Worm (Caenorhabditis elegans) whole organism, early embryonic: ENCODE results near the gene Y69E1A.3.

ENCODE experiments used
- B0310.2 ChIP-seq: sonication (generic microtip); optimal IDR thresholded peaks from 2 replicates; lab custom pipeline; 2016; ENCODE audit warnings: mild to moderate bottlenecking, missing genetic modification characterization, missing compliant biosample characterization
- F13C5.2 ChIP-seq: sonication (generic microtip); optimal IDR thresholded peaks from 2 replicates; lab custom pipeline; 2017; ENCODE audit warnings: mild to moderate bottlenecking, missing genetic modification characterization, inconsistent platforms, missing compliant biosample characterization
- aly-1 ChIP-seq: sonication (generic microtip); optimal IDR thresholded peaks from 2 replicates; lab custom pipeline; 2016; ENCODE audit warnings: missing genetic modification characterization, missing compliant biosample characterization
- ama-1 ChIP-seq: fragments of 150-350 bp; optimal IDR thresholded peaks from 2 replicates; lab custom pipeline; 2014
- ceh-13 ChIP-seq: fragments of 200-800 bp; sonication (Bioruptor generic); optimal IDR thresholded peaks from 2 replicates; lab custom pipeline; 2018; ENCODE audit warnings: mild to moderate bottlenecking, missing genetic modification characterization, missing compliant biosample characterization
- ceh-36 ChIP-seq: sonication (generic microtip); optimal IDR thresholded peaks from 2 replicates; lab custom pipeline; 2016; ENCODE audit warnings: missing genetic modification characterization, inconsistent platforms, missing compliant biosample characterization
- ets-7 ChIP-seq: sonication (generic microtip); optimal IDR thresholded peaks from 2 replicates; lab custom pipeline; 2016; ENCODE audit warnings: missing genotype, missing genetic modification characterization, missing compliant biosample characterization
- flt-1 ChIP-seq: fragments of 200-800 bp; sonication (Bioruptor generic); IDR thresholded peaks from 2 replicates; pipeline ENCODE4 v1.3.6; 2022; ENCODE audit warnings: missing genetic modification characterization, missing compliant biosample characterization
- hmbx-1 ChIP-seq: sonication (generic microtip); optimal IDR thresholded peaks from 2 replicates; lab custom pipeline; 2016; ENCODE audit warnings: mild to moderate bottlenecking, missing genetic modification characterization, missing compliant biosample characterization
- hmg-4 ChIP-seq: fragments of 200-800 bp; sonication (Bioruptor generic); optimal IDR thresholded peaks from 2 replicates; lab custom pipeline; 2018; ENCODE audit warnings: mild to moderate bottlenecking, missing genetic modification characterization, missing compliant biosample characterization
- hnd-1 ChIP-seq: sonication (generic microtip); optimal IDR thresholded peaks from 2 replicates; lab custom pipeline; 2016; ENCODE audit warnings: missing genetic modification characterization, missing compliant biosample characterization
- pes-1 ChIP-seq: fragments of 200-800 bp; sonication (Bioruptor generic); IDR thresholded peaks from 2 replicates; pipeline ENCODE4 v1.3.6; 2022; ENCODE audit warnings: missing genetic modification reagents, missing genetic modification characterization, missing compliant biosample characterization
- scrt-1 ChIP-seq: fragments of 200-800 bp; sonication (Bioruptor generic); IDR thresholded peaks from 2 replicates; pipeline ENCODE4 v1.3.6; 2022; ENCODE audit warnings: missing genetic modification characterization, missing compliant biosample characterization
- sea-1 ChIP-seq: fragments of 200-800 bp; sonication (Bioruptor generic); conservative IDR thresholded peaks from 2 replicates; pipeline ENCODE4 v1.3.6; 2022; ENCODE audit warnings: missing genetic modification characterization, missing compliant biosample characterization
- tbx-11 ChIP-seq: fragments of 200-800 bp; sonication (Bioruptor generic); IDR thresholded peaks from 2 replicates; pipeline ENCODE4 v1.3.6; 2022; ENCODE audit warnings: missing genetic modification characterization, missing compliant biosample characterization
- tbx-37 ChIP-seq: fragments of 200-800 bp; sonication (Bioruptor generic); conservative IDR thresholded peaks from 2 replicates; pipeline ENCODE4 v1.3.6; 2022; ENCODE audit warnings: missing genetic modification reagents, missing genetic modification characterization, missing compliant biosample characterization
- tra-4 ChIP-seq: sonication (generic microtip); optimal IDR thresholded peaks from 2 replicates; lab custom pipeline; 2017; ENCODE audit warnings: missing genetic modification characterization, missing compliant biosample characterization

The Y69E1A.3 gene

ce11 chrIV:10951997-10952396, at the start of gene Y69E1A.3:
TSS of gene Y69E1A.3 (plus strand) at chrIV:10952297.
- no peak for TF ChIP-seq pes-1 (GFP tag; lab: Robert Waterston, UW)
- TF ChIP-seq ceh-36, result no peak
- TF ChIP-seq B0310.2, result no peak
- no peak for TF ChIP-seq scrt-1 (GFP tag; lab: Robert Waterston, UW)
- no peak for TF ChIP-seq hnd-1 (tag; lab: Kevin White, UChicago)
- no peak for TF ChIP-seq sea-1 (GFP tag; lab: Robert Waterston, UW)
- no peak for TF ChIP-seq hmbx-1 (tag; lab: Kevin White, UChicago)
- TF ChIP-seq F13C5.2 (tag; lab: Kevin White, UChicago), result no peak
- no peak for TF ChIP-seq aly-1 (tag; lab: Kevin White, UChicago)
- TF ChIP-seq tbx-11 (GFP tag; lab: Robert Waterston, UW), result no peak
- no peak for TF ChIP-seq ama-1 (lab: Kevin White, UChicago)
- no peak for TF ChIP-seq ceh-13 (GFP tag; lab: Kevin White, UChicago)

DNA sequence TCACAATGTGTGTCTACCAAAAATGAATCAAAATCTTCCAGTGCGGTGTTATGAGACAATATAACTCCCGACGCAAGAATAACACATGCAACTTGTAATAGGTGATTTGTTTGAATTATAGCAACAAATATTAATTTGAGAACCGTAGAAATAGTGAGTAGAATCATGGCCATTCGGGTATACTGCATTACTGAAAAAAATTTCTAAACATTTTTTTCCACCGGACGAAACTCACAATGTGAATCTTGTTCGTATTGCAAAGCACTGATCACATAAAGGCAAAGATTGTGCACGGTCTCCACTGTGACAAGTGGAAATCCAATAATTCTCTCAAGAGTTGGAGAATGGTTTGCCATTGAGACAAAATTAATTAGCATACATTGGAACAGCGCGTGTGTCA, 49.6 kb upstream of the Y69E1A.3 start:
- TF ChIP-seq sea-1 (GFP tag; lab: Robert Waterston, UW) (no peak), pes-1 (GFP tag; lab: Robert Waterston, UW) (no peak), hmbx-1 (tag; lab: Kevin White, UChicago) (no peak), ceh-36 (no peak), tbx-37 (GFP tag; lab: Robert Waterston, UW) (no peak), tbx-11 (GFP tag; lab: Robert Waterston, UW) (no peak), F13C5.2 (tag; lab: Kevin White, UChicago) (no peak), ama-1 (lab: Kevin White, UChicago) (no peak), hnd-1 (tag; lab: Kevin White, UChicago) (no peak), flt-1 (no peak), ets-7 (tag; lab: Kevin White, UChicago) (no peak), scrt-1 (GFP tag; lab: Robert Waterston, UW) (no peak), ceh-13 (GFP tag; lab: Kevin White, UChicago) (no peak), B0310.2 (no peak), tra-4 (tag; lab: Kevin White, UChicago) (no peak), hmg-4 (GFP tag; lab: Kevin White, UChicago) (no peak), aly-1 (tag; lab: Kevin White, UChicago) (no peak)

- no peak for TF ChIP-seq scrt-1 (GFP tag; lab: Robert Waterston, UW)
- TF ChIP-seq flt-1, result no peak
- no peak for TF ChIP-seq ceh-36
- no peak for TF ChIP-seq tra-4 (tag; lab: Kevin White, UChicago)
- no peak for TF ChIP-seq B0310.2
- TF ChIP-seq ceh-13 (GFP tag; lab: Kevin White, UChicago), result no peak
- no peak for TF ChIP-seq ama-1 (lab: Kevin White, UChicago)
- no peak for TF ChIP-seq ets-7 (tag; lab: Kevin White, UChicago)
- TF ChIP-seq tbx-11 (GFP tag; lab: Robert Waterston, UW), result no peak
- no peak for TF ChIP-seq aly-1 (tag; lab: Kevin White, UChicago)
- no peak for TF ChIP-seq F13C5.2 (tag; lab: Kevin White, UChicago)
- no peak for TF ChIP-seq sea-1 (GFP tag; lab: Robert Waterston, UW)
- TF ChIP-seq hnd-1 (tag; lab: Kevin White, UChicago), result no peak
- no peak for TF ChIP-seq hmbx-1 (tag; lab: Kevin White, UChicago)
- TF ChIP-seq hmg-4 (GFP tag; lab: Kevin White, UChicago), result no peak
- no peak for TF ChIP-seq tbx-37 (GFP tag; lab: Robert Waterston, UW)
- no peak for TF ChIP-seq pes-1 (GFP tag; lab: Robert Waterston, UW)
Observed at ce11 chrIV:10904282-10904681, 47.8 kb upstream of the Y69E1A.3 start, which contains the start of gene ZK596.3. TSS of gene ZK596.3 (minus strand) at chrIV:10904382.

ce11 chrIV:10909206-10909605, 42.9 kb upstream of the Y69E1A.3 start, which contains the start of gene ZK596.2:
TSS of gene ZK596.2 (minus strand) at chrIV:10909306.
- TF ChIP-seq hmg-4 (GFP tag; lab: Kevin White, UChicago) (no peak), ceh-36 (no peak)

ce11 chrIV:10909708-10910107, 42.4 kb upstream of the Y69E1A.3 start, which contains the start of gene pyk-2:
TSS of gene pyk-2 (plus strand) at chrIV:10909913.
- no peak for TF ChIP-seq hmbx-1 (tag; lab: Kevin White, UChicago)
- TF ChIP-seq aly-1 (tag; lab: Kevin White, UChicago), result no peak
- no peak for TF ChIP-seq ets-7 (tag; lab: Kevin White, UChicago)
- no peak for TF ChIP-seq hmg-4 (GFP tag; lab: Kevin White, UChicago)

DNA sequence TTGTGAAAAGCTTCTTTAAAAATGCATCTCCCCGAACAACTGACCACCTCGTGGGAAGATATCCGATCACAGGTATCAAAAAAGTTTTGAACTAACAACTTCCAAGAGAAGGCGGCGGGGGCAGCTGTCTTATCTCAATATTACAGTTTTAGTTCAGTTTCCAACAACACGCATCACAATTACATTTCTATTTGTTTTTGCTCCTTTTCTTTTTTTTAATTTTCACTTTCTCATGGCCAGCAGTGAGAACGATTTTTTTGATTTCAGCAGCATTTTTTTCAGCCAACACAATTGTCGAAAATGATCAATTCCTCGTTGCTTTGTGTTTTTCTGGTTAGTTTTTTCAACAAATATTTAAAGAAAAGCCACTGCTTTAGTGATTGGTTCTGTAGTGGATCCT, 39.0 kb upstream of the Y69E1A.3 start, which contains the start of gene ZK593.2:
Gene ZK593.2, plus strand, starts transcription at position 301 of the 400 bp plus-strand sequence.
- TF ChIP-seq ceh-13 (GFP tag; lab: Kevin White, UChicago) (no peak), aly-1 (tag; lab: Kevin White, UChicago) (no peak), B0310.2 (no peak), pes-1 (GFP tag; lab: Robert Waterston, UW) (no peak), hnd-1 (tag; lab: Kevin White, UChicago) (no peak), tra-4 (tag; lab: Kevin White, UChicago) (no peak), tbx-11 (GFP tag; lab: Robert Waterston, UW) (no peak), ceh-36 (no peak), tbx-37 (GFP tag; lab: Robert Waterston, UW) (no peak), ets-7 (tag; lab: Kevin White, UChicago) (no peak), F13C5.2 (tag; lab: Kevin White, UChicago) (no peak), sea-1 (GFP tag; lab: Robert Waterston, UW) (no peak), hmbx-1 (tag; lab: Kevin White, UChicago) (no peak), hmg-4 (GFP tag; lab: Kevin White, UChicago) (no peak), scrt-1 (GFP tag; lab: Robert Waterston, UW) (no peak)

ce11 chrIV:10915388-10915787, 36.7 kb upstream of the Y69E1A.3 start, which contains the start of gene ZK593.3:
TSS of gene ZK593.3 (plus strand) at chrIV:10915688.
- TF ChIP-seq aly-1 (tag; lab: Kevin White, UChicago), result no peak
- no peak for TF ChIP-seq scrt-1 (GFP tag; lab: Robert Waterston, UW)
- TF ChIP-seq hmg-4 (GFP tag; lab: Kevin White, UChicago), result no peak
- no peak for TF ChIP-seq flt-1
- TF ChIP-seq ceh-36, result no peak
- no peak for TF ChIP-seq ets-7 (tag; lab: Kevin White, UChicago)
- no peak for TF ChIP-seq sea-1 (GFP tag; lab: Robert Waterston, UW)
- TF ChIP-seq F13C5.2 (tag; lab: Kevin White, UChicago), result no peak
- no peak for TF ChIP-seq ceh-13 (GFP tag; lab: Kevin White, UChicago)
- no peak for TF ChIP-seq tbx-11 (GFP tag; lab: Robert Waterston, UW)
- no peak for TF ChIP-seq hmbx-1 (tag; lab: Kevin White, UChicago)
- TF ChIP-seq pes-1 (GFP tag; lab: Robert Waterston, UW), result no peak
- TF ChIP-seq hnd-1 (tag; lab: Kevin White, UChicago), result no peak
- TF ChIP-seq B0310.2, result no peak
- TF ChIP-seq ama-1 (lab: Kevin White, UChicago), result no peak
- no peak for TF ChIP-seq tbx-37 (GFP tag; lab: Robert Waterston, UW)
- TF ChIP-seq tra-4 (tag; lab: Kevin White, UChicago), result no peak
